Fruit fly (Drosophila melanogaster) whole organism, embryonic: Measurements from ENCODE around the gene Upf2.
A peak's percentile ranks its signal among the peaks of the same experiment; 100 is the strongest.

ENCODE experiments used
- Ada2b ChIP-seq: fragments of 200-800 bp; sonication (Bioruptor generic); IDR thresholded peaks from 2 replicates; pipeline ENCODE4 v1.3.6; 2022; ENCODE audit warnings: missing biosample characterization, missing genetic modification characterization
- CG1024 ChIP-seq: fragments of 200-800 bp; sonication (Bioruptor generic); IDR thresholded peaks from 2 replicates; pipeline ENCODE4 v1.3.6; 2022; ENCODE audit warnings: missing biosample characterization, missing genetic modification characterization
- CG12071 ChIP-seq: fragments of 200-800 bp; sonication (Bioruptor generic); optimal IDR thresholded peaks from 3 replicates; lab custom pipeline; 2018; ENCODE audit warnings: missing biosample characterization, mild to moderate bottlenecking, missing genetic modification characterization
- CG13287 ChIP-seq: fragments of 200-800 bp; sonication (Bioruptor generic); IDR thresholded peaks from 2 replicates; pipeline ENCODE4 v1.3.6; 2022; ENCODE audit warnings: missing biosample characterization, missing genetic modification characterization; ENCODE audit not compliant: partially characterized antibody
- CG14014 ChIP-seq: fragments of 200-800 bp; sonication (Bioruptor generic); IDR thresholded peaks from 2 replicates; pipeline ENCODE4 v1.3.6; 2022; ENCODE audit warnings: missing biosample characterization, missing genetic modification characterization
- CG16813 ChIP-seq: fragments of 200-800 bp; sonication (Bioruptor generic); IDR thresholded peaks from 3 replicates; pipeline ENCODE4 v1.3.6; 2022; ENCODE audit warnings: missing biosample characterization, missing genetic modification characterization; ENCODE audit not compliant: partially characterized antibody
- CG16815 ChIP-seq: fragments of 200-800 bp; sonication (Bioruptor generic); optimal IDR thresholded peaks from 3 replicates; lab custom pipeline; 2017; ENCODE audit warnings: missing biosample characterization, mild to moderate bottlenecking, missing genetic modification characterization
- CG16863 ChIP-seq: fragments of 200-800 bp; sonication (Bioruptor generic); optimal IDR thresholded peaks from 3 replicates; lab custom pipeline; 2016; ENCODE audit warnings: missing biosample characterization, missing genetic modification characterization
- CG18599 ChIP-seq: fragments of 200-800 bp; sonication (Bioruptor generic); optimal IDR thresholded peaks from 3 replicates; lab custom pipeline; 2017; ENCODE audit warnings: missing biosample characterization, missing genetic modification characterization, mild to moderate bottlenecking, moderate library complexity, missing genetic modification reagents
- CG2678 ChIP-seq: fragments of 200-800 bp; sonication (Bioruptor generic); optimal IDR thresholded peaks from 3 replicates; lab custom pipeline; 2019; ENCODE audit warnings: missing biosample characterization, mild to moderate bottlenecking, missing genetic modification characterization, moderate library complexity
- CG2875 ChIP-seq: fragments of 200-800 bp; sonication (Bioruptor generic); optimal IDR thresholded peaks from 2 replicates; lab custom pipeline; 2017; ENCODE audit warnings: missing biosample characterization, mild to moderate bottlenecking, missing genetic modification characterization, missing genetic modification reagents
- CG34422 ChIP-seq: fragments of 200-800 bp; sonication (Bioruptor generic); IDR thresholded peaks from 3 replicates; pipeline ENCODE4 v1.3.6; 2022; ENCODE audit warnings: missing biosample characterization, missing genetic modification characterization
- CG3838 ChIP-seq: fragments of 200-800 bp; sonication (Bioruptor generic); optimal IDR thresholded peaks from 3 replicates; lab custom pipeline; 2016; ENCODE audit warnings: missing biosample characterization, missing genetic modification characterization
- CG4328 ChIP-seq: fragments of 200-800 bp; sonication (Bioruptor generic); optimal IDR thresholded peaks from 3 replicates; lab custom pipeline; 2017; ENCODE audit warnings: missing biosample characterization, missing genetic modification reagents, missing genetic modification characterization
- CG6175 ChIP-seq: fragments of 200-800 bp; sonication (Bioruptor generic); IDR thresholded peaks from 3 replicates; pipeline ENCODE4 v1.3.6; 2022; ENCODE audit warnings: missing biosample characterization, missing genetic modification characterization
- CG6813 ChIP-seq: fragments of 200-800 bp; sonication (Bioruptor generic); optimal IDR thresholded peaks from 2 replicates; lab custom pipeline; 2017; ENCODE audit warnings: missing biosample characterization, missing genetic modification characterization, mild to moderate bottlenecking, moderate library complexity, missing genetic modification reagents
- CG7372 ChIP-seq: fragments of 200-800 bp; sonication (Bioruptor generic); IDR thresholded peaks from 2 replicates; pipeline ENCODE4 v1.3.6; 2022; ENCODE audit warnings: missing biosample characterization, missing genetic modification characterization
- CG7556 ChIP-seq: fragments of 200-800 bp; sonication (Bioruptor generic); optimal IDR thresholded peaks from 2 replicates; lab custom pipeline; 2017; ENCODE audit warnings: missing biosample characterization, mild to moderate bottlenecking, missing genetic modification characterization
- CG7963 ChIP-seq: fragments of 200-800 bp; sonication (Bioruptor generic); IDR thresholded peaks from 3 replicates; pipeline ENCODE4 v1.3.6; 2022; ENCODE audit warnings: missing biosample characterization, missing genetic modification characterization; ENCODE audit not compliant: partially characterized antibody
- CG8290 ChIP-seq, 3 experiments: fragments of 200-800 bp; sonication (Bioruptor generic); optimal IDR thresholded peaks; 2 replicates each; lab custom pipeline; 2016 to 2019; ENCODE audit warnings: missing biosample characterization in 3 of 3, missing genetic modification characterization in 3 of 3, mild to moderate bottlenecking in 2 of 3, moderate library complexity in 1 of 3
- CG8388 ChIP-seq: fragments of 200-800 bp; sonication (Bioruptor generic); optimal IDR thresholded peaks from 2 replicates; lab custom pipeline; 2019; ENCODE audit warnings: missing biosample characterization, mild to moderate bottlenecking, missing genetic modification characterization, moderate library complexity
- Dip3 ChIP-seq: fragments of 200-800 bp; sonication (Bioruptor generic); optimal IDR thresholded peaks from 3 replicates; lab custom pipeline; 2016; ENCODE audit warnings: missing biosample characterization, missing genetic modification characterization
- Dp ChIP-seq: fragments of 200-800 bp; sonication (Bioruptor generic); optimal IDR thresholded peaks from 2 replicates; lab custom pipeline; 2018; ENCODE audit warnings: missing biosample characterization, mild to moderate bottlenecking, missing genetic modification characterization, moderate library complexity
- Dref ChIP-seq: fragments of 200-800 bp; sonication (Bioruptor generic); IDR thresholded peaks from 2 replicates; pipeline ENCODE4 v1.3.6; 2022; ENCODE audit warnings: missing biosample characterization, missing genetic modification characterization
- HLH4C ChIP-seq: fragments of 200-800 bp; sonication (Bioruptor generic); IDR thresholded peaks from 3 replicates; pipeline ENCODE4 v1.3.6; 2022; ENCODE audit warnings: missing biosample characterization, missing genetic modification characterization; ENCODE audit not compliant: partially characterized antibody
- Lim3 ChIP-seq: fragments of 200-800 bp; sonication (Bioruptor generic); IDR thresholded peaks from 2 replicates; pipeline ENCODE4 v1.3.6; 2022; ENCODE audit warnings: missing biosample characterization, missing genetic modification characterization
- Max ChIP-seq: fragments of 200-800 bp; sonication (Bioruptor generic); optimal IDR thresholded peaks from 2 replicates; lab custom pipeline; 2016; ENCODE audit warnings: missing biosample characterization, mild to moderate bottlenecking, missing genetic modification characterization
- Pdp1 ChIP-seq, 2 experiments: fragments of 200-800 bp; sonication (Bioruptor generic); optimal IDR thresholded peaks; 3 replicates each; lab custom pipeline; 2016; ENCODE audit warnings: missing biosample characterization in 2 of 2, missing genetic modification characterization in 2 of 2, mild to moderate bottlenecking in 1 of 2, moderate library complexity in 1 of 2
- Spps ChIP-seq: fragments of 200-800 bp; sonication (Bioruptor generic); optimal IDR thresholded peaks from 2 replicates; lab custom pipeline; 2018; ENCODE audit warnings: missing biosample characterization, mild to moderate bottlenecking, missing genetic modification characterization
- Xbp1 ChIP-seq: fragments of 200-800 bp; sonication (Bioruptor generic); optimal IDR thresholded peaks from 3 replicates; lab custom pipeline; 2016; ENCODE audit warnings: missing biosample characterization, mild to moderate bottlenecking, missing genetic modification characterization
- bowl ChIP-seq: fragments of 200-800 bp; sonication (Bioruptor generic); IDR thresholded peaks from 2 replicates; pipeline ENCODE4 v1.3.6; 2022; ENCODE audit warnings: missing biosample characterization, missing genetic modification characterization
- cg ChIP-seq: fragments of 200-800 bp; sonication (Bioruptor generic); optimal IDR thresholded peaks from 3 replicates; lab custom pipeline; 2019; ENCODE audit warnings: missing biosample characterization, mild to moderate bottlenecking, missing genetic modification characterization, moderate library complexity
- dm ChIP-seq: fragments of 200-800 bp; sonication (Bioruptor generic); optimal IDR thresholded peaks from 3 replicates; lab custom pipeline; 2016; ENCODE audit warnings: missing biosample characterization, missing genetic modification characterization
- dpn ChIP-seq, 2 experiments: fragments of 200-800 bp; sonication (Bioruptor generic); optimal IDR thresholded peaks; 3 replicates each; lab custom pipeline; 2016; ENCODE audit warnings: missing biosample characterization in 2 of 2, missing genetic modification characterization in 2 of 2
- gcm ChIP-seq: fragments of 200-800 bp; sonication (Bioruptor generic); optimal IDR thresholded peaks from 2 replicates; lab custom pipeline; 2019; ENCODE audit warnings: missing biosample characterization, mild to moderate bottlenecking, missing genetic modification characterization, moderate library complexity
- hth ChIP-seq: fragments of >200 bp; optimal IDR thresholded peaks from 2 replicates; lab custom pipeline; 2017; ENCODE audit warnings: inconsistent platforms
- nerfin-2 ChIP-seq: fragments of 200-800 bp; sonication (Bioruptor generic); IDR thresholded peaks from 2 replicates; pipeline ENCODE4 v1.3.6; 2022; ENCODE audit warnings: missing biosample characterization, missing genetic modification characterization; ENCODE audit not compliant: partially characterized antibody
- nom ChIP-seq: fragments of 200-800 bp; sonication (Bioruptor generic); optimal IDR thresholded peaks from 2 replicates; lab custom pipeline; 2017; ENCODE audit warnings: missing biosample characterization, missing genetic modification characterization, mild to moderate bottlenecking, moderate library complexity, missing genetic modification reagents
- pita ChIP-seq: fragments of 200-800 bp; sonication (Bioruptor generic); optimal IDR thresholded peaks from 2 replicates; lab custom pipeline; 2017; ENCODE audit warnings: missing biosample characterization, mild to moderate bottlenecking, missing genetic modification characterization
- ssp ChIP-seq: fragments of 200-800 bp; sonication (Bioruptor generic); IDR thresholded peaks from 2 replicates; pipeline ENCODE4 v1.3.6; 2022; ENCODE audit warnings: missing biosample characterization, missing genetic modification characterization
- tna ChIP-seq: fragments of 200-800 bp; sonication (Bioruptor generic); IDR thresholded peaks from 2 replicates; pipeline ENCODE4 v1.3.6; 2022; ENCODE audit warnings: missing biosample characterization, missing genetic modification characterization; ENCODE audit not compliant: partially characterized antibody
- toy ChIP-seq: fragments of 200-800 bp; sonication (Bioruptor generic); IDR thresholded peaks from 2 replicates; pipeline ENCODE4 v1.3.6; 2022; ENCODE audit warnings: missing biosample characterization, missing genetic modification characterization
- trem ChIP-seq: fragments of 200-800 bp; optimal IDR thresholded peaks from 3 replicates; lab custom pipeline; 2019; ENCODE audit warnings: missing biosample characterization, mild to moderate bottlenecking, missing genetic modification characterization, moderate library complexity
- trh ChIP-seq: fragments of 200-800 bp; sonication (Bioruptor generic); optimal IDR thresholded peaks from 2 replicates; lab custom pipeline; 2016; ENCODE audit warnings: missing biosample characterization, missing genetic modification characterization
- tup ChIP-seq: fragments of 200-800 bp; sonication (Bioruptor generic); optimal IDR thresholded peaks from 2 replicates; lab custom pipeline; 2016; ENCODE audit warnings: missing biosample characterization, mild to moderate bottlenecking, missing genetic modification characterization, moderate library complexity
- tx ChIP-seq: fragments of 200-800 bp; sonication (Bioruptor generic); optimal IDR thresholded peaks from 2 replicates; lab custom pipeline; 2016; ENCODE audit warnings: missing biosample characterization, missing genetic modification characterization
- usp ChIP-seq: fragments of >200 bp; optimal IDR thresholded peaks from 2 replicates; lab custom pipeline; 2017; ENCODE audit warnings: missing biosample characterization, missing genetic modification characterization
- wor ChIP-seq: fragments of 200-800 bp; sonication (Bioruptor generic); IDR thresholded peaks from 2 replicates; pipeline ENCODE4 v1.3.6; 2022; ENCODE audit warnings: missing biosample characterization, missing genetic modification characterization
- zfh2 ChIP-seq: fragments of 200-800 bp; sonication (Bioruptor generic); optimal IDR thresholded peaks from 2 replicates; lab custom pipeline; 2016; ENCODE audit warnings: missing biosample characterization, missing genetic modification characterization

Upf2 gene

DNA sequence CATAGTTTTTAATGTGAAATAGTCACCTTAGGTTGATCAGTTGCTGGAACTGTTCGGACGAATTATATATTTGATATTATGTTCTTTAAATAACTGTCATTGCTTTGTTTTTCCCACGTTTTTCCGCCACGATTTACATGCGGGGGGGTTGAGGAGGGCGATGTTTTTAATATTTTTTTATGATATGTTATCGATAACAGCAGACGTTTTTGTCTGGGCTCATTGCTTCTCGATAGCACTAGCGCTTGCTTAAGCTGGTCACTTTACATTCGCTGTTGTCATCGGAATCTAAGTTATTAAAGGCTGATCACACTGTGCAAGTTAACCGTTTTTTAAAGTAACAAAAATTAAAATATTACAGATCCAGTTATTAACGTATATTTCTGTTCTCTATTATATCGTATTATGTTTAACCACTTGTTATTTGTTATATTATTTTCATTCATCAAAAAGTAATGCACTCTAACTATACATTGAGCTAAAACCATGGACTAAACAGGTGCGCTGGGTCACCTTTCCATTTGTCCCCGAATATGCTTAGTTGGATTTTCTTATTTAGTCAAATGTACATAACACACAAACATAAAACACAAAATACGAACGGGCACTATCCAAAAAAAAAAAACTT is at the start of gene Upf2, which contains the start of gene CG1571 (continued):
- TF ChIP-seq pita (GFP tag; lab: Kevin White, UChicago) (no peak), Spps (tag; lab: Kevin White, UChicago) (no peak), tup (GFP tag; lab: Kevin White, UChicago) (no peak), Pdp1 (GFP tag; optimal IDR thresholded peaks at IDR 0.05; lab: Kevin White, UChicago) (peak in 1 of 2 experiments; percentile 43), tx (GFP tag; lab: Kevin White, UChicago) (no peak), CG8290 (GFP tag; optimal IDR thresholded peaks at IDR 0.05; lab: Kevin White, UChicago) (peak; percentile 0), CG8290 (tag; optimal IDR thresholded peaks at IDR 0.05; lab: Kevin White, UChicago) (no peak), CG13287 (GFP tag; lab: Robert Waterston, UW) (peak; percentile 79), wor (no peak), bowl (no peak), Dp (peak; percentile 72), CG2875 (GFP tag; lab: Kevin White, UChicago) (no peak), CG7963 (peak; percentile 51; the same call in 1 of the 3 replicates), Dref (peak; percentile 94), Max (GFP tag; lab: Kevin White, UChicago) (peak; percentile 56), CG6813 (GFP tag; lab: Kevin White, UChicago) (no peak), cg (no peak), CG34422 (peak; percentile 29; the same call in 1 of the 3 replicates), CG1024 (GFP tag; lab: Robert Waterston, UW) (no peak), CG16863 (GFP tag; lab: Kevin White, UChicago) (no peak), Dip3 (no peak), Lim3 (no peak), nerfin-2 (peak; percentile 68), usp (GFP tag; lab: Kevin White, UChicago) (no peak), Ada2b (no peak), CG7556 (GFP tag; lab: Kevin White, UChicago) (no peak), CG2678 (tag; lab: Kevin White, UChicago) (no peak), CG18599 (GFP tag; lab: Kevin White, UChicago) (no peak), HLH4C (GFP tag; lab: Robert Waterston, UW) (peak; percentile 79), Xbp1 (GFP tag; lab: Kevin White, UChicago) (no peak), trh (GFP tag; lab: Kevin White, UChicago) (no peak), CG16815 (no peak), ssp (GFP tag; lab: Robert Waterston, UW) (peak; percentile 89), CG3838 (GFP tag; lab: Kevin White, UChicago) (no peak), dm (GFP tag; lab: Kevin White, UChicago) (peak; percentile 73), CG8388 (GFP tag; lab: Kevin White, UChicago) (no peak), CG6175 (GFP tag; lab: Robert Waterston, UW) (no peak), trem (tag; lab: Kevin White, UChicago) (peak; percentile 52), zfh2 (GFP tag; lab: Kevin White, UChicago) (no peak), gcm (no peak), CG14014 (GFP tag; lab: Robert Waterston, UW) (no peak), CG7372 (GFP tag; lab: Robert Waterston, UW) (no peak), toy (GFP tag; lab: Robert Waterston, UW) (no peak), CG16813 (GFP tag; lab: Robert Waterston, UW) (peak; percentile 69), dpn (GFP tag; optimal IDR thresholded peaks at IDR 0.05; lab: Kevin White, UChicago) (peak in 1 of 2 experiments; percentile 4), hth (lab: Kevin White, UChicago) (no peak), CG4328 (GFP tag; lab: Kevin White, UChicago) (no peak), tna (GFP tag; lab: Robert Waterston, UW) (peak; percentile 79), CG12071 (GFP tag; lab: Kevin White, UChicago) (no peak), nom (GFP tag; lab: Kevin White, UChicago) (no peak)
